Worm (Caenorhabditis elegans) whole organism, L2 larva: ENCODE measurements around the gene sma-1.

Experiments
- ZK546.5 ChIP-seq: sonication (generic microtip); optimal IDR thresholded peaks from 2 replicates; lab custom pipeline; 2017; ENCODE audit warnings: missing biosample characterization, missing genetic modification characterization
- ama-1 ChIP-seq: fragments of 150-350 bp; optimal IDR thresholded peaks from 2 replicates; lab custom pipeline; 2018; ENCODE audit warnings: inconsistent platforms
- ceh-82 ChIP-seq: fragments of 150-350 bp; optimal IDR thresholded peaks from 2 replicates; lab custom pipeline; 2014; ENCODE audit warnings: missing biosample characterization, missing genetic modification characterization
- elt-3 ChIP-seq: sonication (generic microtip); optimal IDR thresholded peaks from 2 replicates; lab custom pipeline; 2017; ENCODE audit warnings: missing biosample characterization, missing genetic modification characterization
- lin-13 ChIP-seq: fragments of 150-350 bp; optimal IDR thresholded peaks from 2 replicates; lab custom pipeline; 2014; ENCODE audit warnings: missing biosample characterization, missing genetic modification reagents, missing genetic modification characterization
- nhr-12 ChIP-seq: fragments of 150-350 bp; optimal IDR thresholded peaks from 2 replicates; lab custom pipeline; 2014; ENCODE audit warnings: missing biosample characterization, missing genetic modification characterization
- sma-3 ChIP-seq: sonication (generic microtip); optimal IDR thresholded peaks from 2 replicates; lab custom pipeline; 2016; ENCODE audit warnings: missing genetic modification reagents, missing genetic modification characterization, missing compliant biosample characterization

DNA sequence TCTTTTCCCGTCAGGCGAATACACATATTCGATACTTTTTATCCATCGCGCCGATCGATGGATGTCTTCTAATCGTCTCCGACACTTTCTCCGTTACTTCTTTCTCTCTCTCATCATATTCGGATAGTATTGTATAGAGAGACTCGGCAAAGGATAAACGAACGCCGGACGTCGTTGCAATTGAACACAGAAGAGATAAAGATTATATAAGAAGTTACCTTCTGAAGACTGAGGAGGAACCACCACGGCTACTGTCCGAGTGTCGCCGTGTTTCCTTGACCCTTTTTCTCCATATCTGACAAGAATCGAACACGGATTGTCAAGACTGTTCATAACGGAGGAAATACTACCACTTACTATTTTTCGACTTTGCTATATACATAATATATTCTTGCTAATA lies at the start of gene sma-1:
- no peak for TF ChIP-seq ZK546.5 (tag; lab: Kevin White, UChicago)
- TF ChIP-seq lin-13 (GFP tag; lab: Kevin White, UChicago), result no peak
- no peak for TF ChIP-seq elt-3
- no peak for TF ChIP-seq nhr-12 (tag; lab: Kevin White, UChicago)
- TF ChIP-seq ama-1, result no peak
- no peak for TF ChIP-seq sma-3 (GFP tag; lab: Kevin White, UChicago)
- no peak for TF ChIP-seq ceh-82 (tag; lab: Kevin White, UChicago)
